Fruit fly (Drosophila melanogaster): Measurements from ENCODE around the gene Grasp65.

- no peak for TF ChIP-seq psq (optimal IDR thresholded peaks at IDR 0.05)
- no peak for TF ChIP-seq pan (optimal IDR thresholded peaks at IDR 0.05)
These were observed 24.3 kb upstream of the Grasp65 start for dm6 chr3L:19900184-19901089.

Measured in whole organism.